Worm (Caenorhabditis elegans) whole organism, late embryonic: ENCODE results near the gene C10C5.4.

Source experiments
- F13H6.1 ChIP-seq: sonication (generic microtip); optimal IDR thresholded peaks from 2 replicates; lab custom pipeline; 2016; ENCODE audit warnings: missing genetic modification characterization, missing compliant biosample characterization
- K09A11.1 ChIP-seq: sonication (generic microtip); optimal IDR thresholded peaks from 2 replicates; lab custom pipeline; 2017; ENCODE audit warnings: antibody characterized with exemption, mild to moderate bottlenecking, missing genetic modification characterization, missing compliant biosample characterization; ENCODE audit not compliant: insufficient read depth
- ama-1 ChIP-seq: fragments of 150-350 bp; optimal IDR thresholded peaks from 2 replicates; lab custom pipeline; 2014
- ceh-14 ChIP-seq: sonication (generic microtip); optimal IDR thresholded peaks from 2 replicates; lab custom pipeline; 2016; ENCODE audit warnings: missing genotype, missing genetic modification characterization, missing compliant biosample characterization
- ceh-30 ChIP-seq: fragments of 150-350 bp; optimal IDR thresholded peaks from 2 replicates; lab custom pipeline; 2014; ENCODE audit warnings: missing biosample characterization, missing genetic modification characterization
- ceh-6 ChIP-seq: fragments of 200-800 bp; sonication (Bioruptor generic); optimal IDR thresholded peaks from 2 replicates; lab custom pipeline; 2018; ENCODE audit warnings: mild to moderate bottlenecking, missing genetic modification characterization, missing compliant biosample characterization
- che-1 ChIP-seq: sonication (generic microtip); optimal IDR thresholded peaks from 2 replicates; lab custom pipeline; 2016; ENCODE audit warnings: mild to moderate bottlenecking, missing genetic modification characterization, missing compliant biosample characterization
- dve-1 ChIP-seq: sonication (generic microtip); optimal IDR thresholded peaks from 2 replicates; lab custom pipeline; 2017; ENCODE audit warnings: antibody characterized with exemption, mild to moderate bottlenecking, missing genetic modification characterization, missing compliant biosample characterization
- elt-2 ChIP-seq: sonication (generic microtip); optimal IDR thresholded peaks from 2 replicates; lab custom pipeline; 2016; ENCODE audit warnings: missing genetic modification reagents, missing genetic modification characterization, missing compliant biosample characterization
- ets-4 ChIP-seq: sonication (generic microtip); optimal IDR thresholded peaks from 2 replicates; lab custom pipeline; 2016; ENCODE audit warnings: missing genetic modification characterization, missing compliant biosample characterization
- eyg-1 ChIP-seq: sonication (generic microtip); optimal IDR thresholded peaks from 2 replicates; lab custom pipeline; 2016; ENCODE audit warnings: missing genotype, missing genetic modification characterization, missing compliant biosample characterization
- fax-1 ChIP-seq: sonication (generic microtip); optimal IDR thresholded peaks from 2 replicates; lab custom pipeline; 2016; ENCODE audit warnings: missing genotype, missing genetic modification characterization, missing compliant biosample characterization
- fkh-6 ChIP-seq: sonication (generic microtip); optimal IDR thresholded peaks from 2 replicates; lab custom pipeline; 2016; ENCODE audit warnings: missing genetic modification characterization, missing compliant biosample characterization
- hlh-13 ChIP-seq: fragments of 200-800 bp; sonication (Bioruptor generic); optimal IDR thresholded peaks from 2 replicates; lab custom pipeline; 2018; ENCODE audit warnings: mild to moderate bottlenecking, missing genetic modification characterization, missing compliant biosample characterization
- hlh-15 ChIP-seq: sonication (generic microtip); optimal IDR thresholded peaks from 2 replicates; lab custom pipeline; 2016; ENCODE audit warnings: missing genetic modification characterization, missing compliant biosample characterization
- hlh-30 ChIP-seq: sonication (generic microtip); optimal IDR thresholded peaks from 2 replicates; lab custom pipeline; 2017; ENCODE audit warnings: antibody characterized with exemption, missing genetic modification characterization, missing compliant biosample characterization; ENCODE audit not compliant: insufficient read depth
- hlh-6 ChIP-seq: sonication (generic microtip); optimal IDR thresholded peaks from 2 replicates; lab custom pipeline; 2016; ENCODE audit warnings: missing genotype, missing genetic modification characterization, missing compliant biosample characterization
- hlh-8 ChIP-seq: sonication (generic microtip); optimal IDR thresholded peaks from 2 replicates; lab custom pipeline; 2016; ENCODE audit warnings: missing genotype, missing genetic modification characterization, missing compliant biosample characterization
- nfya-1 ChIP-seq: sonication (generic microtip); optimal IDR thresholded peaks from 2 replicates; lab custom pipeline; 2017; ENCODE audit warnings: missing genetic modification characterization, mild to moderate bottlenecking, missing compliant biosample characterization, antibody characterized with exemption, moderate library complexity
- nhr-11 ChIP-seq: fragments of 150-350 bp; optimal IDR thresholded peaks from 2 replicates; lab custom pipeline; 2014; ENCODE audit warnings: missing biosample characterization, missing genetic modification characterization
- pag-3 ChIP-seq: sonication (generic microtip); optimal IDR thresholded peaks from 2 replicates; lab custom pipeline; 2016; ENCODE audit warnings: missing compliant biosample characterization, missing genetic modification characterization, borderline replicate concordance
- pha-2 ChIP-seq: sonication (generic microtip); optimal IDR thresholded peaks from 2 replicates; lab custom pipeline; 2017; ENCODE audit warnings: mild to moderate bottlenecking, missing genetic modification characterization, missing compliant biosample characterization
- pha-4 ChIP-seq: fragments of 150-350 bp; optimal IDR thresholded peaks from 2 replicates; lab custom pipeline; 2018; ENCODE audit warnings: missing biosample characterization, missing genetic modification reagents, missing genetic modification characterization
- pros-1 ChIP-seq: fragments of 150-350 bp; optimal IDR thresholded peaks from 2 replicates; lab custom pipeline; 2014; ENCODE audit warnings: missing biosample characterization, missing genetic modification reagents, missing genetic modification characterization
- ref-2 ChIP-seq: sonication (generic microtip); optimal IDR thresholded peaks from 2 replicates; lab custom pipeline; 2016; ENCODE audit warnings: missing genetic modification characterization, missing compliant biosample characterization
- rnt-1 ChIP-seq: sonication (generic microtip); optimal IDR thresholded peaks from 2 replicates; lab custom pipeline; 2016; ENCODE audit warnings: missing genetic modification characterization, missing compliant biosample characterization
- sdc-2 ChIP-seq: sonication (generic microtip); optimal IDR thresholded peaks from 2 replicates; lab custom pipeline; 2016; ENCODE audit warnings: missing genotype, missing genetic modification characterization, missing compliant biosample characterization
- sox-2 ChIP-seq: fragments of 200-800 bp; sonication (Bioruptor generic); IDR thresholded peaks from 2 replicates; pipeline ENCODE4 v1.3.6; 2022; ENCODE audit warnings: missing genetic modification reagents, missing genetic modification characterization, missing compliant biosample characterization
- sox-4 ChIP-seq: sonication (generic microtip); optimal IDR thresholded peaks from 2 replicates; lab custom pipeline; 2017; ENCODE audit warnings: mild to moderate bottlenecking, missing genetic modification characterization, inconsistent platforms, missing compliant biosample characterization
- tbx-2 ChIP-seq: sonication (generic microtip); optimal IDR thresholded peaks from 2 replicates; lab custom pipeline; 2016; ENCODE audit warnings: missing genetic modification characterization, missing compliant biosample characterization
- tbx-7 ChIP-seq: sonication (generic microtip); optimal IDR thresholded peaks from 2 replicates; lab custom pipeline; 2016; ENCODE audit warnings: missing genotype, missing genetic modification characterization, missing compliant biosample characterization
- ttx-3 ChIP-seq: sonication (generic microtip); optimal IDR thresholded peaks from 2 replicates; lab custom pipeline; 2016; ENCODE audit warnings: missing genetic modification reagents, missing genetic modification characterization, missing compliant biosample characterization
- unc-3 ChIP-seq, 2 experiments: fragments of 200-800 bp in 1 of 2; sonication (Bioruptor generic) in 1 of 2; sonication (generic microtip) in 1 of 2; conservative IDR thresholded peaks in 1 of 2; optimal IDR thresholded peaks in 1 of 2; 2 replicates each; pipeline versions ENCODE4 v1.3.6 to Lab custom; 2016 to 2022; ENCODE audit warnings: missing compliant biosample characterization in 2 of 2, missing genetic modification characterization in 2 of 2, missing genetic modification reagents in 1 of 2
- unc-42 ChIP-seq: sonication (generic microtip); optimal IDR thresholded peaks from 2 replicates; lab custom pipeline; 2016; ENCODE audit warnings: missing genotype, missing genetic modification characterization, missing compliant biosample characterization
- zip-5 ChIP-seq: sonication (generic microtip); optimal IDR thresholded peaks from 2 replicates; lab custom pipeline; 2016; ENCODE audit warnings: missing genetic modification characterization, missing compliant biosample characterization
- ztf-16 ChIP-seq: sonication (generic microtip); optimal IDR thresholded peaks from 2 replicates; lab custom pipeline; 2017; ENCODE audit warnings: missing genetic modification characterization, missing compliant biosample characterization

Gene C10C5.4

DNA sequence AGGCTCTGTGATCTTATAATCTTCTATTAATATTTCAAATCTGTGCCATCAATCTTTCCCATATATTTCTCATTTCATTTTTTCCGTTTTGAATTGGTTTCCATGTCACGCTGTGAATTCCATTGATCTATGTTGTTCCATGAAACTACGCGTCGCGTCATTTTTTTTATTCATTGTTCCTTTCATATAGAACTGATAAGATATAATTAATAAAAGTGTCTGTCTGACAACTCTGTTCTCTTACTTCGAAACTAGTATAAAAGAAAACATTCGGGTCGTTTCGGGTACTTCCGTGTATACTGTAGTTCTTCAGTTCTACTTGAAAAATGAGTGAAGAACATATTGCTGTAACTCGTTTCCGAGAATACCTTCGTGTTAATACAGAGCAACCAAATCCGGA, 3.8 kb upstream of the C10C5.4 start, which contains the start of gene C10C5.3:
Gene C10C5.3 (plus strand): TSS at position 301 of the 400 bp plus-strand sequence.
- TF ChIP-seq sox-2 (GFP tag; lab: Robert Waterston, UW), result no peak
- TF ChIP-seq hlh-15 (tag; lab: Kevin White, UChicago), result no peak
- TF ChIP-seq ets-4 (tag; lab: Kevin White, UChicago), result no peak
- no peak for TF ChIP-seq sdc-2 (tag; lab: Kevin White, UChicago)
- no peak for TF ChIP-seq dve-1
- no peak for TF ChIP-seq ceh-14
- TF ChIP-seq hlh-6 (tag; lab: Kevin White, UChicago), result no peak

DNA sequence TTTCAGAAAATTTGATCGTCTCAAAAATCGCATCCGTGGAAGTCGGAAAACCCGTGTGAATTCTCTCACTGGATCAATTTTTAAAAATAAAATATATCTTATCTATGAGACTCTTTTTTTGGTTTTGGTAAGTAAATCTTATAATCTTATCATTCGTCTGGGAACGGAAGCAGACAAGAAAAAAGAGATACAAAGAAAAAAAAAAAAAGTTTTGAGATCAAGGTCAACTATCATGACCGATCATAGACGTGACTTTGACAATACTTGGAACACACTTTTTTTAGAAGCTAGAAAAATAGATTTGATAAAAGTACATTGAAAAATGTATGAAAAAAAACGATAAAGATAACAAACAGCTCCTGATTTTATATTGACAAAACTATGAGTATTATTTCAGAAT, 1.8 kb upstream of the C10C5.4 start:
- TF ChIP-seq sox-4 (tag; lab: Kevin White, UChicago), result no peak
- no peak for TF ChIP-seq hlh-13
- no peak for TF ChIP-seq pag-3 (tag; lab: Kevin White, UChicago)
- TF ChIP-seq hlh-8 (tag; lab: Kevin White, UChicago), result no peak
- TF ChIP-seq tbx-7, result no peak
- TF ChIP-seq hlh-6 (tag; lab: Kevin White, UChicago), result no peak
- no peak for TF ChIP-seq ttx-3 (tag; lab: Kevin White, UChicago)
- no peak for TF ChIP-seq pha-4 (tag; lab: Kevin White, UChicago)
- no peak for TF ChIP-seq fkh-6 (tag; lab: Kevin White, UChicago)
- no peak for TF ChIP-seq unc-3 (GFP tag; conservative IDR thresholded peaks at IDR 0.05; lab: Robert Waterston, UW)
- TF ChIP-seq unc-3 (tag; optimal IDR thresholded peaks at IDR 0.05; lab: Kevin White, UChicago), result no peak

DNA sequence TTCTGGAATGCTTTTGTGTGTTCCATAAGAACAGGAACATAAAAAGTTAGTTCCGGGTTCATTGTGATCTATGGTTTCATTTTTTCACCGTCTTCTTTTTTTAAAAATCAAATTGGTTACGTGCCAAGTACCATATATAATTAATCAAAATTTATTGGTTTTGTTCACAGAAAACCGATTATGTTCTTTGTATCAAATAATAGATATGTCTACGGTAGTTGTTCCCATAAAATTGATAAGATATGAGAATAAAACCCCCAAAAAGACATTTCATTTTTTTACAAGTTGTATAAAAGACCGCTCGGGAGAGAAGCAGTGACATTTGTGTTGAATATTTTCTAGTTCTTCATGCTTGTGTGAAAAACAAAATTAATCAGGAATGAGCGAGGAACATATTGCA, 2.8 kb downstream of the C10C5.4 start, which contains the start of gene C10C5.5:
Gene C10C5.5 (plus strand): TSS at position 301 of the 400 bp plus-strand sequence.
- no peak for TF ChIP-seq che-1 (tag; lab: Kevin White, UChicago)
- TF ChIP-seq elt-2 (tag; lab: Kevin White, UChicago), result peak; percentile 23
- no peak for TF ChIP-seq hlh-13
- no peak for TF ChIP-seq ttx-3 (tag; lab: Kevin White, UChicago)
- TF ChIP-seq, all 69 proteins: peak for 1

DNA sequence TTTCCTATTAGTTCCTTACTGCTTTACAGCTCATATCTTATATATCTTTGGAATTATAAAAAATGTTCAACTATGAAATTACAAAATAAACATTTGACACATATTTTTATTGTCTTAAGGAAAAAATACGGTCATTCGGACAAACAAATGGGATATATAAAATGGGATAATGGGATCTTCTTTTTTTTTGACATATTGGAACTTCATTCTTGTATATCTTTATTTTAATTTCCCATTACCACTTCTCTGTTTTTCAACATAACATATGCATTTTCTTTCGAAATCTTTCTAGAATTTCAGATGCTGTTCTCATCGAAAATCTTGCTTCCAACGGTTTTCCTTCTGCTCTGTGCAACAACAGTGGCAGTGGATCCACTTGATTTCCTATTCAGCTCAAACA, 6.5 kb downstream of the C10C5.4 start, which contains the start of gene C10C5.7:
Gene C10C5.7 (plus strand): TSS at position 301 of the 400 bp plus-strand sequence.
- no peak for TF ChIP-seq zip-5 (tag; lab: Kevin White, UChicago)
- TF ChIP-seq ceh-30, result no peak

DNA sequence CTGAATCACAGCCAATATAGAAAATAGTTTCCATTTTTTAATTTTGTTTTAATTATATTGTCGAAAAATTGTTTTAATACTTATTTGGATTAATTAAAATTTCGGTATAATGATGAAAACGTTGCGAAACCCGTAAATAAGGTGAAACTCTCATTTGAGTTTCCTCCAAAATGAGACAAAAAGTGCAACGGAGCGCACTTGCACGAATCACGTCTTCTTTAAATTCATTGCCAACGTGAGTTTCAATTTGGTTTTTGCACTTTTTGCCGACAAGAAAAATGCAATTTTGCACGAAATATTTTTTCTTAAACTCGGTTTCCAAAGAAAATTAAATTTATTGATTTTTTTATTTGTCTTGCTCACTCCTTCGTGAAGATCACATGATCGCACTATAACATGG, 7.7 kb downstream of the C10C5.4 start, which contains the start of gene daf-15:
Gene daf-15 (plus strand): TSS at position 171 of the 400 bp plus-strand sequence.
- TF ChIP-seq eyg-1 (tag; lab: Kevin White, UChicago) (no peak), ref-2 (tag; lab: Kevin White, UChicago) (no peak), K09A11.1 (tag; lab: Kevin White, UChicago) (no peak), zip-5 (tag; lab: Kevin White, UChicago) (no peak), ceh-14 (no peak), rnt-1 (tag; lab: Kevin White, UChicago) (no peak), F13H6.1 (tag; lab: Kevin White, UChicago) (no peak), ceh-6 (GFP tag; lab: Kevin White, UChicago) (no peak), unc-3 (GFP tag; conservative IDR thresholded peaks at IDR 0.05; lab: Robert Waterston, UW) (no peak), unc-3 (tag; optimal IDR thresholded peaks at IDR 0.05; lab: Kevin White, UChicago) (no peak), nhr-11 (tag; lab: Kevin White, UChicago) (no peak), nfya-1 (tag; lab: Kevin White, UChicago) (peak; percentile 13), unc-42 (tag; lab: Kevin White, UChicago) (peak; percentile 51), ama-1 (lab: Kevin White, UChicago) (no peak), pros-1 (tag; lab: Kevin White, UChicago) (no peak), tbx-2 (tag; lab: Kevin White, UChicago) (no peak), ceh-30 (no peak), ztf-16 (tag; lab: Kevin White, UChicago) (no peak), hlh-30 (peak; percentile 62), pha-2 (no peak), fax-1 (tag; lab: Kevin White, UChicago) (no peak)
